Fruit fly (Drosophila melanogaster): ENCODE measurements around the gene Cpr35B.

Cpr35B gene

dm6 chr2L:14443667-14444285 is 18.8 kb upstream of the Cpr35B start (continued):
- no peak for TF ChIP-seq sd (tag; optimal IDR thresholded peaks at IDR 0.05)

dm6 chr2L:14442144-14443038 is 17.4 kb upstream of the Cpr35B start:
- TF ChIP-seq CG42726 (GFP tag; IDR thresholded peaks at IDR 0.05; ENCODE audit: partially characterized antibody) (no peak), CG7839 (tag; optimal IDR thresholded peaks at IDR 0.05) (peak; percentile 13), Med (GFP tag) (peak; percentile 76), kni (GFP tag; optimal IDR thresholded peaks at IDR 0.05) (peak; percentile 65), CG10267 (tag; optimal IDR thresholded peaks at IDR 0.05) (peak; percentile 11), Hr51 (GFP tag; optimal IDR thresholded peaks at IDR 0.05) (peak in 1 of 2 experiments; percentile 29), Nf-YA (GFP tag; IDR thresholded peaks at IDR 0.05) (no peak), sens (GFP tag) (peak; percentile 75), Asciz (GFP tag; optimal IDR thresholded peaks at IDR 0.05) (peak; percentile 20), PHDP (tag; optimal IDR thresholded peaks at IDR 0.05) (peak; percentile 33), CG10431 (GFP tag; optimal IDR thresholded peaks at IDR 0.05) (peak; percentile 20), CG17385 (GFP tag; optimal IDR thresholded peaks at IDR 0.05) (no peak), Hr78 (GFP tag; optimal IDR thresholded peaks at IDR 0.05) (peak in 1 of 2 experiments; percentile 18), pros (GFP tag; optimal IDR thresholded peaks at IDR 0.05) (peak; percentile 66), cato (GFP tag; optimal IDR thresholded peaks at IDR 0.05; ENCODE audit: borderline replicate concordance) (no peak), crol (GFP tag; IDR thresholded peaks at IDR 0.05) (peak; percentile 81), nerfin-1 (tag; optimal IDR thresholded peaks at IDR 0.05) (peak; percentile 20), CG7271 (tag; optimal IDR thresholded peaks at IDR 0.05) (peak; percentile 43), D19A (tag; optimal IDR thresholded peaks at IDR 0.05) (peak; percentile 37), Pdp1 (GFP tag; optimal IDR thresholded peaks at IDR 0.05) (peak in 1 of 2 experiments; percentile 16), Deaf1 (tag; optimal IDR thresholded peaks at IDR 0.05) (no peak), sr (GFP tag; IDR thresholded peaks at IDR 0.05) (0 out of 3 replicates have a peak, but pooled peaks have one; percentile 30), knrl (GFP tag; IDR thresholded peaks at IDR 0.05; ENCODE audit: partially characterized antibody) (no peak), cg (GFP tag; optimal IDR thresholded peaks at IDR 0.05) (peak; percentile 15), gem (tag; optimal IDR thresholded peaks at IDR 0.05) (peak; percentile 20), Hey (tag; optimal IDR thresholded peaks at IDR 0.05) (peak; percentile 13), CG1024 (GFP tag; IDR thresholded peaks at IDR 0.05) (0 out of 2 replicates have a peak, but pooled peaks have one; percentile 22), abd-A (tag; optimal IDR thresholded peaks at IDR 0.05) (peak; percentile 38), gcm (GFP tag; optimal IDR thresholded peaks at IDR 0.05) (peak; percentile 1), lov (optimal IDR thresholded peaks at IDR 0.05) (no peak), lov (GFP tag; IDR thresholded peaks at IDR 0.05) (no peak), CG2129 (GFP tag; IDR thresholded peaks at IDR 0.05; ENCODE audit: partially characterized antibody) (no peak), CG12659 (GFP tag; optimal IDR thresholded peaks at IDR 0.05) (no peak), crc (GFP tag; optimal IDR thresholded peaks at IDR 0.05) (no peak), unpg (GFP tag; optimal IDR thresholded peaks at IDR 0.05) (peak; percentile 13), CG2199 (GFP tag; IDR thresholded peaks at IDR 0.05) (0 out of 3 replicates have a peak, but pooled peaks have one; percentile 5), tll (GFP tag; optimal IDR thresholded peaks at IDR 0.05) (peak in 1 of 2 experiments; percentile 8), inv (GFP tag; IDR thresholded peaks at IDR 0.05; ENCODE audit: partially characterized antibody) (no peak), Six4 (GFP tag; optimal IDR thresholded peaks at IDR 0.05) (no peak), CG7745 (tag; optimal IDR thresholded peaks at IDR 0.05) (peak; percentile 6), rib (GFP tag; IDR thresholded peaks at IDR 0.05) (0 out of 2 replicates have a peak, but pooled peaks have one; percentile 16), CG2678 (tag; optimal IDR thresholded peaks at IDR 0.05) (peak; percentile 9)

All from whole organism, embryonic.